Worm (Caenorhabditis elegans): ENCODE results near the gene immt-2.

The immt-2 gene

DNA sequence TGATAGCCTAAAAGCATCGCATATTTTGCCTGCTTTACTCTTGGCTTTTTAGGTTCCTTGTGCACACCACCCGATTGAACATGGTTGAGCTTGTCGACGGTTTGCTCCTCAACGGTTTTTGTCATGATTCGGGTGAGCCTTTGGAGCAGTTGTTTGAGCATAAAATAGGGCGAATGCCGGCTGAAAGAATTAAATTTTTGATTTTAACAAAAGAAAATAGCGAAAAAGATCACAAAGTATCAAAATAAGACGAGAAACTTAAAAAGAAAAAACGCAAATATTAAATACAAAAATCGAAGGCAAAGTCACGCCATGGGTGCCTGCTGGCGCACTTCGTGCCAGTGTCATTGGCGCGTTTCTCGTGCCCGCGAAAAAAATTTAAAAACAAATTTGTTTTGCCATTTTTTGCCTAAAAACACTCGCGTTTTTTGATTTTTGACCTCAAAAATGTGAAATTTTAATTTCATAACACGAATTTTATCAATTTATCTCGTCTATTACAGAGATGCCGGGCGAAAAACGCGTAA lies 5.8 kb downstream of the immt-2 start, which contains the start of the genes ctps-1 and pus-1:
TSS of gene ctps-1 (plus strand) at position 51 of the 527 bp plus-strand sequence.
TSS of gene pus-1 (minus strand) at position 125 of the 527 bp plus-strand sequence.
- no peak for TF ChIP-seq zfh-2 (GFP tag; conservative IDR thresholded peaks at IDR 0.05)
- no peak for TF ChIP-seq lsy-27 (tag; optimal IDR thresholded peaks at IDR 0.05; ENCODE audit: borderline replicate concordance, insufficient read depth)
- no peak for TF ChIP-seq K12H6.12 (tag; optimal IDR thresholded peaks at IDR 0.05)
- TF ChIP-seq F39B2.1 (GFP tag; IDR thresholded peaks at IDR 0.05) = no peak
- no peak for TF ChIP-seq sptf-2 (GFP tag; optimal IDR thresholded peaks at IDR 0.05)
- TF ChIP-seq ztf-18 (tag; optimal IDR thresholded peaks at IDR 0.05) = peak; percentile 95
- TF ChIP-seq F22D6.2 (tag; optimal IDR thresholded peaks at IDR 0.05) = no peak
- no peak for TF ChIP-seq Y56A3A.18 (GFP tag; IDR thresholded peaks at IDR 0.05)
- peak; percentile 68 for TF ChIP-seq F33H1.4 (GFP tag; IDR thresholded peaks at IDR 0.05)
- no peak for TF ChIP-seq nhr-90 (tag; optimal IDR thresholded peaks at IDR 0.05)
- TF ChIP-seq dpl-1 (GFP tag; optimal IDR thresholded peaks at IDR 0.05) = peak; percentile 57
- no peak for TF ChIP-seq tbx-9 (tag; optimal IDR thresholded peaks at IDR 0.05; ENCODE audit: borderline replicate concordance)
- no peak for TF ChIP-seq nhr-120 (GFP tag; IDR thresholded peaks at IDR 0.05)
- peak; percentile 31 for TF ChIP-seq snpc-4 (GFP tag; optimal IDR thresholded peaks at IDR 0.05)
- peak; percentile 21 to 83 (median 52) for TF ChIP-seq snpc-4 (tag; optimal IDR thresholded peaks at IDR 0.05)
- TF ChIP-seq repo-1 (tag; optimal IDR thresholded peaks at IDR 0.05) = peak; percentile 9
- TF ChIP-seq egl-18 (GFP tag; IDR thresholded peaks at IDR 0.05) = no peak
- TF ChIP-seq ceh-27 (GFP tag; optimal IDR thresholded peaks at IDR 0.05) = no peak
- TF ChIP-seq mxl-1 (tag; optimal IDR thresholded peaks at IDR 0.05) = no peak
- no peak for TF ChIP-seq ets-4 (GFP tag; optimal IDR thresholded peaks at IDR 0.05)
- no peak for TF ChIP-seq ZK185.1 (tag; optimal IDR thresholded peaks at IDR 0.05; ENCODE audit: poor library complexity, severe bottlenecking)
- no peak for TF ChIP-seq rec-8 (tag; optimal IDR thresholded peaks at IDR 0.05)
- 0 out of 2 replicates have a peak, but pooled peaks have one; percentile 66 for TF ChIP-seq Y53G8AR.9 (GFP tag; conservative IDR thresholded peaks at IDR 0.05)
- no peak for TF ChIP-seq lag-1 (GFP tag; IDR thresholded peaks at IDR 0.05)
- no peak for TF ChIP-seq bed-1 (GFP tag; IDR thresholded peaks at IDR 0.05)
- peak; percentile 70 for TF ChIP-seq xnd-1 (tag; optimal IDR thresholded peaks at IDR 0.05)
- peak; percentile 77 for TF ChIP-seq mcd-1 (GFP tag; IDR thresholded peaks at IDR 0.05)
- TF ChIP-seq F10E7.11 (tag; optimal IDR thresholded peaks at IDR 0.05) = no peak
- peak; percentile 25 for TF ChIP-seq unc-130 (GFP tag; optimal IDR thresholded peaks at IDR 0.05)
- TF ChIP-seq lin-35 (GFP tag; optimal IDR thresholded peaks at IDR 0.05) = peak in 1 of 3 experiments; percentile 69
- TF ChIP-seq madf-3 (GFP tag; IDR thresholded peaks at IDR 0.05) = 0 out of 2 replicates have a peak, but pooled peaks have one; percentile 56
- no peak for TF ChIP-seq Y67H2A.10 (GFP tag; conservative IDR thresholded peaks at IDR 0.05)
- TF ChIP-seq atf-7 (tag; optimal IDR thresholded peaks at IDR 0.05) = no peak
- no peak for TF ChIP-seq ceh-58 (GFP tag; IDR thresholded peaks at IDR 0.05)
- peak; percentile 69 for TF ChIP-seq lin-40 (tag; optimal IDR thresholded peaks at IDR 0.05)
- no peak for TF ChIP-seq ceh-91 (GFP tag; IDR thresholded peaks at IDR 0.05)
- peak; percentile 68 for TF ChIP-seq lsl-1 (GFP tag; optimal IDR thresholded peaks at IDR 0.05)
- TF ChIP-seq rcor-1 (GFP tag; IDR thresholded peaks at IDR 0.05) = peak; percentile 80
- no peak for TF ChIP-seq sea-2 (GFP tag; IDR thresholded peaks at IDR 0.05)
- no peak for TF ChIP-seq nhr-179 (tag; optimal IDR thresholded peaks at IDR 0.05)
- peak; percentile 80; the same call in 1 of the 2 replicates for TF ChIP-seq pbrm-1 (GFP tag; IDR thresholded peaks at IDR 0.05)
- no peak for TF ChIP-seq lin-26 (GFP tag; IDR thresholded peaks at IDR 0.05)
- TF ChIP-seq snpc-3.4 (tag; optimal IDR thresholded peaks at IDR 0.05) = peak; percentile 72
- TF ChIP-seq nhr-27 (tag; optimal IDR thresholded peaks at IDR 0.05) = no peak
- TF ChIP-seq F49E8.2 (tag; optimal IDR thresholded peaks at IDR 0.05; ENCODE audit: insufficient read depth) = peak; percentile 38
- TF ChIP-seq B0019.2 (GFP tag; conservative IDR thresholded peaks at IDR 0.05) = no peak
- no peak for TF ChIP-seq mes-4 (tag; optimal IDR thresholded peaks at IDR 0.05)
- no peak for TF ChIP-seq F52B5.7 (tag; optimal IDR thresholded peaks at IDR 0.05)
